Fruit fly (Drosophila melanogaster) whole organism, embryonic: ENCODE data around the gene salr.

Source experiments
- Asciz ChIP-seq: fragments of 200-800 bp; sonication (Bioruptor generic); optimal IDR thresholded peaks from 2 replicates; lab custom pipeline; 2017; ENCODE audit warnings: missing biosample characterization, mild to moderate bottlenecking, missing genetic modification characterization, missing genetic modification reagents
- BEAF-32 ChIP-seq: fragments of 200-800 bp; sonication (Bioruptor generic); optimal IDR thresholded peaks from 3 replicates; lab custom pipeline; 2017; ENCODE audit warnings: missing biosample characterization, missing genetic modification characterization, mild to moderate bottlenecking, moderate library complexity, missing genetic modification reagents
- CG11504 ChIP-seq: fragments of 200-800 bp; sonication (Bioruptor generic); optimal IDR thresholded peaks from 3 replicates; lab custom pipeline; 2019; ENCODE audit warnings: missing biosample characterization, mild to moderate bottlenecking, missing genetic modification characterization, moderate library complexity
- CG11695 ChIP-seq: fragments of 200-800 bp; sonication (Bioruptor generic); IDR thresholded peaks from 3 replicates; pipeline ENCODE4 v1.3.6; 2022; ENCODE audit warnings: missing biosample characterization, missing genetic modification characterization
- CG13624 ChIP-seq: fragments of 200-800 bp; sonication (Bioruptor generic); optimal IDR thresholded peaks from 2 replicates; lab custom pipeline; 2016; ENCODE audit warnings: missing biosample characterization, missing genetic modification characterization
- CG17568 ChIP-seq: fragments of 200-800 bp; sonication (Bioruptor generic); optimal IDR thresholded peaks from 2 replicates; lab custom pipeline; 2018; ENCODE audit warnings: missing biosample characterization, mild to moderate bottlenecking, missing genetic modification characterization, moderate library complexity
- CG18262 ChIP-seq: fragments of 200-800 bp; optimal IDR thresholded peaks from 3 replicates; lab custom pipeline; 2019; ENCODE audit warnings: missing biosample characterization, mild to moderate bottlenecking, missing genetic modification characterization, moderate library complexity
- CG18599 ChIP-seq: fragments of 200-800 bp; sonication (Bioruptor generic); optimal IDR thresholded peaks from 3 replicates; lab custom pipeline; 2017; ENCODE audit warnings: missing biosample characterization, missing genetic modification characterization, mild to moderate bottlenecking, moderate library complexity, missing genetic modification reagents
- CG2678 ChIP-seq: fragments of 200-800 bp; sonication (Bioruptor generic); optimal IDR thresholded peaks from 3 replicates; lab custom pipeline; 2019; ENCODE audit warnings: missing biosample characterization, mild to moderate bottlenecking, missing genetic modification characterization, moderate library complexity
- CG30020 ChIP-seq: fragments of 200-800 bp; optimal IDR thresholded peaks from 2 replicates; lab custom pipeline; 2019; ENCODE audit warnings: missing biosample characterization, mild to moderate bottlenecking, missing genetic modification characterization, moderate library complexity
- CG3065 ChIP-seq: fragments of 200-800 bp; sonication (Bioruptor generic); optimal IDR thresholded peaks from 2 replicates; lab custom pipeline; 2016; ENCODE audit warnings: missing biosample characterization, missing genetic modification characterization
- CG31365 ChIP-seq: fragments of 200-800 bp; sonication (Bioruptor generic); optimal IDR thresholded peaks from 2 replicates; lab custom pipeline; 2018; ENCODE audit warnings: missing biosample characterization, mild to moderate bottlenecking, missing genetic modification characterization
- CG32772 ChIP-seq: fragments of 200-800 bp; sonication (Bioruptor generic); IDR thresholded peaks from 2 replicates; pipeline ENCODE4 v1.3.6; 2022; ENCODE audit warnings: missing biosample characterization, missing genetic modification characterization
- CG4282 ChIP-seq: fragments of 200-800 bp; sonication (Bioruptor generic); optimal IDR thresholded peaks from 2 replicates; lab custom pipeline; 2016; ENCODE audit warnings: missing biosample characterization, missing genetic modification characterization
- CG6689 ChIP-seq: fragments of 200-800 bp; sonication (Bioruptor generic); IDR thresholded peaks from 2 replicates; pipeline ENCODE4 v1.3.6; 2022; ENCODE audit warnings: missing biosample characterization, missing genetic modification characterization
- CG6854 ChIP-seq: fragments of 200-800 bp; sonication (Bioruptor generic); optimal IDR thresholded peaks from 3 replicates; lab custom pipeline; 2017; ENCODE audit warnings: missing biosample characterization, mild to moderate bottlenecking, missing genetic modification characterization
- CG8359 ChIP-seq: fragments of 200-800 bp; sonication (Bioruptor generic); optimal IDR thresholded peaks from 2 replicates; lab custom pipeline; 2017; ENCODE audit warnings: missing biosample characterization, mild to moderate bottlenecking, missing genetic modification characterization, borderline replicate concordance
- CHES-1-like ChIP-seq: fragments of 200-800 bp; sonication (Bioruptor generic); optimal IDR thresholded peaks from 2 replicates; lab custom pipeline; 2016; ENCODE audit warnings: missing biosample characterization, missing genetic modification characterization
- Camta ChIP-seq: fragments of 200-800 bp; sonication (Bioruptor generic); optimal IDR thresholded peaks from 2 replicates; lab custom pipeline; 2016; ENCODE audit warnings: missing biosample characterization, missing genetic modification characterization
- Drgx ChIP-seq: fragments of 200-800 bp; sonication (Bioruptor generic); IDR thresholded peaks from 2 replicates; pipeline ENCODE4 v1.3.6; 2022; ENCODE audit warnings: missing biosample characterization, missing genetic modification characterization
- Gug ChIP-seq: fragments of 200-800 bp; sonication (Bioruptor generic); IDR thresholded peaks from 4 replicates; pipeline ENCODE4 v1.3.6; 2022; ENCODE audit warnings: missing biosample characterization, missing genetic modification characterization
- HmgD ChIP-seq: fragments of 200-800 bp; sonication (Bioruptor generic); optimal IDR thresholded peaks from 3 replicates; lab custom pipeline; 2016; ENCODE audit warnings: missing biosample characterization, missing genetic modification characterization
- Jarid2 ChIP-seq: fragments of 200-800 bp; sonication (Bioruptor generic); optimal IDR thresholded peaks from 3 replicates; lab custom pipeline; 2017; ENCODE audit warnings: mild to moderate bottlenecking, missing biosample characterization, missing genetic modification reagents, missing genetic modification characterization
- Lim3 ChIP-seq: fragments of 200-800 bp; sonication (Bioruptor generic); IDR thresholded peaks from 2 replicates; pipeline ENCODE4 v1.3.6; 2022; ENCODE audit warnings: missing biosample characterization, missing genetic modification characterization
- NC2β ChIP-seq: fragments of 200-800 bp; sonication (Bioruptor generic); optimal IDR thresholded peaks from 2 replicates; lab custom pipeline; 2016; ENCODE audit warnings: missing biosample characterization, missing genetic modification characterization
- NK7.1 ChIP-seq: fragments of 200-800 bp; sonication (Bioruptor generic); optimal IDR thresholded peaks from 3 replicates; lab custom pipeline; 2016; ENCODE audit warnings: missing biosample characterization, missing genetic modification characterization
- Scr ChIP-seq: fragments of 200-800 bp; sonication (Bioruptor generic); IDR thresholded peaks from 2 replicates; pipeline ENCODE4 v1.3.6; 2022; ENCODE audit warnings: missing biosample characterization, missing genetic modification characterization; ENCODE audit not compliant: partially characterized antibody
- Sox100B ChIP-seq: fragments of 200-800 bp; sonication (Bioruptor generic); optimal IDR thresholded peaks from 3 replicates; lab custom pipeline; 2018; ENCODE audit warnings: missing biosample characterization, mild to moderate bottlenecking, missing genetic modification characterization
- Stat92E ChIP-seq, 3 experiments: fragments of >200 bp in 2 of 3; fragments of 200-800 bp in 1 of 3; sonication (Bioruptor generic) in 1 of 3; optimal IDR thresholded peaks; 2 replicates each; lab custom pipeline; 2017 to 2019; ENCODE audit warnings: missing biosample characterization in 3 of 3, missing genetic modification characterization in 3 of 3, mild to moderate bottlenecking in 1 of 3, moderate library complexity in 1 of 3
- Trl ChIP-seq, 3 experiments: fragments of >200 bp in 2 of 3; fragments of 200-800 bp in 1 of 3; sonication (Bioruptor generic) in 1 of 3; optimal IDR thresholded peaks; 2 replicates in 1 of 3; 3 replicates in 2 of 3; lab custom pipeline; 2016 to 2017; ENCODE audit warnings: missing biosample characterization in 1 of 3, missing genetic modification characterization in 1 of 3
- Xrp1 ChIP-seq: fragments of 200-800 bp; sonication (Bioruptor generic); IDR thresholded peaks from 2 replicates; pipeline ENCODE4 v1.3.6; 2022; ENCODE audit warnings: missing biosample characterization, missing genetic modification characterization
- crol ChIP-seq: fragments of 200-800 bp; sonication (Bioruptor generic); IDR thresholded peaks from 2 replicates; pipeline ENCODE4 v1.3.6; 2022; ENCODE audit warnings: missing biosample characterization, missing genetic modification characterization
- crp ChIP-seq, 2 experiments: fragments of 200-800 bp; sonication (Bioruptor generic); optimal IDR thresholded peaks; 2 replicates in 1 of 2; 3 replicates in 1 of 2; lab custom pipeline; 2017; ENCODE audit warnings: missing biosample characterization in 2 of 2, missing genetic modification characterization in 2 of 2, mild to moderate bottlenecking in 1 of 2, moderate library complexity in 1 of 2
- ewg ChIP-seq: fragments of 200-800 bp; sonication (Bioruptor generic); optimal IDR thresholded peaks from 3 replicates; lab custom pipeline; 2017; ENCODE audit warnings: mild to moderate bottlenecking, missing biosample characterization, missing genetic modification reagents, missing genetic modification characterization
- gcm2 ChIP-seq: fragments of 200-800 bp; sonication (Bioruptor generic); optimal IDR thresholded peaks from 2 replicates; lab custom pipeline; 2016; ENCODE audit warnings: missing biosample characterization, missing genetic modification characterization
- hb ChIP-seq: fragments of 200-800 bp; sonication (Bioruptor generic); IDR thresholded peaks from 3 replicates; pipeline ENCODE4 v1.3.6; 2022; ENCODE audit warnings: missing biosample characterization, missing genetic modification characterization; ENCODE audit not compliant: partially characterized antibody
- lab ChIP-seq: fragments of 200-800 bp; sonication (Bioruptor generic); optimal IDR thresholded peaks from 3 replicates; lab custom pipeline; 2017; ENCODE audit warnings: missing biosample characterization, missing genetic modification characterization, mild to moderate bottlenecking, moderate library complexity, missing genetic modification reagents
- lbe ChIP-seq: fragments of 200-800 bp; sonication (Bioruptor generic); optimal IDR thresholded peaks from 2 replicates; lab custom pipeline; 2016; ENCODE audit warnings: missing biosample characterization, mild to moderate bottlenecking, missing genetic modification characterization
- lov ChIP-seq, 2 experiments: fragments of 200-800 bp in 1 of 2; fragments of >200 bp in 1 of 2; sonication (Bioruptor generic) in 1 of 2; IDR thresholded peaks in 1 of 2; optimal IDR thresholded peaks in 1 of 2; 2 replicates in 1 of 2; 3 replicates in 1 of 2; pipeline versions ENCODE4 v1.3.6 to Lab custom; 2017 to 2022; ENCODE audit warnings: missing biosample characterization in 1 of 2, missing genetic modification characterization in 1 of 2
- nau ChIP-seq: fragments of 200-800 bp; sonication (Bioruptor generic); optimal IDR thresholded peaks from 3 replicates; lab custom pipeline; 2017; ENCODE audit warnings: missing biosample characterization, mild to moderate bottlenecking, missing genetic modification characterization, missing genetic modification reagents
- nmo ChIP-seq: fragments of 200-800 bp; sonication (Bioruptor generic); optimal IDR thresholded peaks from 2 replicates; lab custom pipeline; 2018; ENCODE audit warnings: missing biosample characterization, mild to moderate bottlenecking, missing genetic modification characterization, moderate library complexity
- org-1 ChIP-seq: fragments of 200-800 bp; sonication (Bioruptor generic); optimal IDR thresholded peaks from 2 replicates; lab custom pipeline; 2017; ENCODE audit warnings: missing biosample characterization, missing genetic modification characterization
- rib ChIP-seq: fragments of 200-800 bp; sonication (Bioruptor generic); IDR thresholded peaks from 2 replicates; pipeline ENCODE4 v1.3.6; 2022; ENCODE audit warnings: missing biosample characterization, missing genetic modification characterization
- salm ChIP-seq: fragments of 200-800 bp; sonication (Bioruptor generic); optimal IDR thresholded peaks from 2 replicates; lab custom pipeline; 2018; ENCODE audit warnings: missing biosample characterization, mild to moderate bottlenecking, missing genetic modification characterization
- sens-2 ChIP-seq: fragments of 200-800 bp; sonication (Bioruptor generic); IDR thresholded peaks from 2 replicates; pipeline ENCODE4 v1.3.6; 2022; ENCODE audit warnings: missing biosample characterization, missing genetic modification characterization
- slbo ChIP-seq: fragments of 200-800 bp; sonication (Bioruptor generic); IDR thresholded peaks from 2 replicates; pipeline ENCODE4 v1.3.6; 2022; ENCODE audit warnings: missing biosample characterization, missing genetic modification characterization
- so ChIP-seq: fragments of 200-800 bp; sonication (Bioruptor generic); IDR thresholded peaks from 3 replicates; pipeline ENCODE4 v1.3.6; 2022; ENCODE audit warnings: missing biosample characterization, missing genetic modification characterization
- sqz ChIP-seq: fragments of 200-800 bp; sonication (Bioruptor generic); optimal IDR thresholded peaks from 3 replicates; lab custom pipeline; 2018; ENCODE audit warnings: missing biosample characterization, mild to moderate bottlenecking, missing genetic modification characterization
- sr ChIP-seq: fragments of 200-800 bp; sonication (Bioruptor generic); IDR thresholded peaks from 3 replicates; pipeline ENCODE4 v1.3.6; 2022; ENCODE audit warnings: missing biosample characterization, missing genetic modification characterization

The salr gene

dm6 chr2L:11326373-11326772 is 32.3 kb upstream of the salr start (continued):
- TF ChIP-seq CG18262 (tag; lab: Kevin White, UChicago) (peak; percentile 65), Jarid2 (no peak), NC2β (no peak), CHES-1-like (no peak), Asciz (GFP tag; lab: Kevin White, UChicago) (no peak), sr (GFP tag; lab: Robert Waterston, UW) (no peak), sens-2 (peak; percentile 23; the same call in 1 of the 2 replicates), nmo (peak; percentile 26), Gug (GFP tag; lab: Robert Waterston, UW) (no peak), CG18599 (GFP tag; lab: Kevin White, UChicago) (no peak), Sox100B (GFP tag; lab: Kevin White, UChicago) (no peak), org-1 (GFP tag; lab: Kevin White, UChicago) (no peak), Scr (GFP tag; lab: Robert Waterston, UW) (no peak), slbo (no peak), CG8359 (GFP tag; lab: Kevin White, UChicago) (no peak), Camta (GFP tag; lab: Kevin White, UChicago) (no peak), CG11695 (GFP tag; lab: Robert Waterston, UW) (no peak), lbe (no peak), hb (no peak), CG3065 (no peak), salm (tag; lab: Kevin White, UChicago) (no peak), Lim3 (GFP tag; lab: Robert Waterston, UW) (no peak), crol (GFP tag; lab: Robert Waterston, UW) (no peak), Drgx (GFP tag; lab: Robert Waterston, UW) (no peak), CG6689 (GFP tag; lab: Robert Waterston, UW) (0 out of 2 replicates have a peak, but pooled peaks have one; percentile 31), sqz (GFP tag; lab: Kevin White, UChicago) (no peak), Stat92E (GFP tag; optimal IDR thresholded peaks at IDR 0.05; lab: Kevin White, UChicago) (no peak), crp (GFP tag; optimal IDR thresholded peaks at IDR 0.05; lab: Kevin White, UChicago) (no peak), CG31365 (tag; lab: Kevin White, UChicago) (no peak), HmgD (GFP tag; lab: Kevin White, UChicago) (no peak), CG6854 (no peak), CG32772 (GFP tag; lab: Robert Waterston, UW) (peak; percentile 38; the same call in 1 of the 2 replicates), nau (GFP tag; lab: Kevin White, UChicago) (no peak), CG13624 (GFP tag; lab: Kevin White, UChicago) (no peak), CG30020 (no peak), rib (no peak), gcm2 (GFP tag; lab: Kevin White, UChicago) (no peak), NK7.1 (GFP tag; lab: Kevin White, UChicago) (no peak), BEAF-32 (no peak), lov (optimal IDR thresholded peaks at IDR 0.05; lab: Kevin White, UChicago) (no peak), lov (GFP tag; IDR thresholded peaks at IDR 0.05; lab: Robert Waterston, UW) (peak; percentile 37; the same call in 1 of the 3 replicates), ewg (no peak), lab (GFP tag; lab: Kevin White, UChicago) (no peak), CG17568 (GFP tag; lab: Kevin White, UChicago) (no peak), CG4282 (GFP tag; lab: Kevin White, UChicago) (no peak), CG2678 (tag; lab: Kevin White, UChicago) (peak; percentile 4), CG11504 (peak; percentile 28), so (GFP tag; lab: Robert Waterston, UW) (no peak), Trl (optimal IDR thresholded peaks at IDR 0.05; lab: Kevin White, UChicago) (no peak), Trl (GFP tag; optimal IDR thresholded peaks at IDR 0.05; lab: Kevin White, UChicago) (no peak), Xrp1 (GFP tag; lab: Robert Waterston, UW) (peak; percentile 79)
